Worm (Caenorhabditis elegans) whole organism, young adult: ENCODE measurements around the gene panl-3.

Experiments used
- B0019.2 ChIP-seq: fragments of 200-800 bp; sonication (Bioruptor generic); conservative IDR thresholded peaks from 2 replicates; pipeline ENCODE4 v1.3.6; 2022; ENCODE audit warnings: missing genetic modification reagents, missing genetic modification characterization, missing compliant biosample characterization
- C17E4.6 ChIP-seq: fragments of 200-800 bp; sonication (Bioruptor generic); IDR thresholded peaks from 2 replicates; pipeline ENCODE4 v1.3.6; 2022; ENCODE audit warnings: missing genetic modification reagents, missing genetic modification characterization, missing compliant biosample characterization
- D2030.7 ChIP-seq: fragments of 200-800 bp; sonication (Bioruptor generic); IDR thresholded peaks from 2 replicates; pipeline ENCODE4 v1.3.6; 2022; ENCODE audit warnings: missing genetic modification reagents, missing genetic modification characterization, missing compliant biosample characterization
- F10E7.11 ChIP-seq: sonication (generic microtip); optimal IDR thresholded peaks from 2 replicates; lab custom pipeline; 2017; ENCODE audit warnings: mild to moderate bottlenecking, missing genetic modification characterization, moderate library complexity, missing compliant biosample characterization
- F33H1.4 ChIP-seq: fragments of 200-800 bp; sonication (Bioruptor generic); IDR thresholded peaks from 2 replicates; pipeline ENCODE4 v1.3.6; 2022; ENCODE audit warnings: missing genetic modification reagents, missing genetic modification characterization, missing compliant biosample characterization
- F37B4.10 ChIP-seq: fragments of 200-800 bp; sonication (Bioruptor generic); IDR thresholded peaks from 2 replicates; pipeline ENCODE4 v1.3.6; 2022; ENCODE audit warnings: missing genetic modification characterization, missing compliant biosample characterization
- F55B11.4 ChIP-seq: sonication (generic microtip); optimal IDR thresholded peaks from 2 replicates; lab custom pipeline; 2016; ENCODE audit warnings: missing compliant biosample characterization, missing genetic modification characterization, borderline replicate concordance; ENCODE audit not compliant: insufficient read depth
- F57A8.1 ChIP-seq: fragments of 200-800 bp; sonication (Bioruptor generic); optimal IDR thresholded peaks from 2 replicates; lab custom pipeline; 2018; ENCODE audit warnings: mild to moderate bottlenecking, missing genetic modification characterization, moderate library complexity, missing compliant biosample characterization
- K12H6.12 ChIP-seq: fragments of 200-800 bp; sonication (Bioruptor generic); optimal IDR thresholded peaks from 2 replicates; lab custom pipeline; 2018; ENCODE audit warnings: mild to moderate bottlenecking, missing genetic modification characterization, missing compliant biosample characterization
- T26A5.8 ChIP-seq: sonication (generic microtip); optimal IDR thresholded peaks from 2 replicates; lab custom pipeline; 2016; ENCODE audit warnings: missing genetic modification characterization, missing compliant biosample characterization
- Y53G8AR.9 ChIP-seq: fragments of 200-800 bp; sonication (Bioruptor generic); conservative IDR thresholded peaks from 2 replicates; pipeline ENCODE4 v1.3.6; 2022; ENCODE audit warnings: missing genetic modification reagents, missing genetic modification characterization, missing compliant biosample characterization
- Y67H2A.10 ChIP-seq: fragments of 200-800 bp; sonication (Bioruptor generic); conservative IDR thresholded peaks from 2 replicates; pipeline ENCODE4 v1.3.6; 2022; ENCODE audit warnings: missing genetic modification reagents, missing genetic modification characterization, missing compliant biosample characterization
- aptf-3 ChIP-seq: fragments of 200-800 bp; sonication (Bioruptor generic); IDR thresholded peaks from 2 replicates; pipeline ENCODE4 v1.3.6; 2022; ENCODE audit warnings: missing genetic modification characterization, missing compliant biosample characterization
- attf-5 ChIP-seq: fragments of 200-800 bp; sonication (Bioruptor generic); optimal IDR thresholded peaks from 2 replicates; lab custom pipeline; 2018; ENCODE audit warnings: mild to moderate bottlenecking, missing genetic modification characterization, missing compliant biosample characterization
- ceh-27 ChIP-seq: fragments of 200-800 bp; sonication (Bioruptor generic); optimal IDR thresholded peaks from 2 replicates; lab custom pipeline; 2018; ENCODE audit warnings: mild to moderate bottlenecking, missing genetic modification characterization, moderate library complexity, missing compliant biosample characterization
- ceh-40 ChIP-seq: fragments of 200-800 bp; sonication (Bioruptor generic); IDR thresholded peaks from 2 replicates; pipeline ENCODE4 v1.3.6; 2022; ENCODE audit warnings: missing genetic modification characterization, missing compliant biosample characterization
- dpl-1 ChIP-seq: fragments of 150-350 bp; optimal IDR thresholded peaks from 2 replicates; lab custom pipeline; 2014; ENCODE audit warnings: missing biosample characterization, missing genetic modification reagents, missing genetic modification characterization
- egl-18 ChIP-seq: fragments of 200-800 bp; sonication (Bioruptor generic); IDR thresholded peaks from 2 replicates; pipeline ENCODE4 v1.3.6; 2022; ENCODE audit warnings: missing genetic modification reagents, missing genetic modification characterization, missing compliant biosample characterization
- ekl-4 ChIP-seq: fragments of 200-800 bp; sonication (Bioruptor generic); IDR thresholded peaks from 2 replicates; pipeline ENCODE4 v1.3.6; 2022; ENCODE audit warnings: missing genetic modification reagents, missing genetic modification characterization, missing compliant biosample characterization
- gei-17 ChIP-seq: fragments of 200-800 bp; sonication (Bioruptor generic); optimal IDR thresholded peaks from 2 replicates; lab custom pipeline; 2018; ENCODE audit warnings: mild to moderate bottlenecking, missing genetic modification characterization, missing compliant biosample characterization
- him-1 ChIP-seq: sonication (generic microtip); optimal IDR thresholded peaks from 2 replicates; lab custom pipeline; 2016; ENCODE audit warnings: missing genotype, missing genetic modification reagents, missing genetic modification characterization, missing compliant biosample characterization
- hmg-1.2 ChIP-seq: fragments of 200-800 bp; sonication (Bioruptor generic); IDR thresholded peaks from 2 replicates; pipeline ENCODE4 v1.3.6; 2022; ENCODE audit warnings: missing genetic modification reagents, missing genetic modification characterization, missing compliant biosample characterization
- hrde-1 ChIP-seq: sonication (generic microtip); optimal IDR thresholded peaks from 2 replicates; lab custom pipeline; 2016; ENCODE audit warnings: missing genetic modification characterization, mild to moderate bottlenecking, missing compliant biosample characterization, moderate library complexity, missing genotype, missing genetic modification reagents, borderline replicate concordance
- lsl-1 ChIP-seq: fragments of 200-800 bp; sonication (Bioruptor generic); optimal IDR thresholded peaks from 2 replicates; lab custom pipeline; 2018; ENCODE audit warnings: mild to moderate bottlenecking, missing genetic modification characterization, moderate library complexity, missing compliant biosample characterization
- madf-3 ChIP-seq: fragments of 200-800 bp; sonication (Bioruptor generic); IDR thresholded peaks from 2 replicates; pipeline ENCODE4 v1.3.6; 2022; ENCODE audit warnings: missing genetic modification reagents, missing genetic modification characterization, missing compliant biosample characterization
- madf-6 ChIP-seq: fragments of 200-800 bp; sonication (Bioruptor generic); IDR thresholded peaks from 2 replicates; pipeline ENCODE4 v1.3.6; 2022; ENCODE audit warnings: missing genetic modification reagents, missing genetic modification characterization, missing compliant biosample characterization
- madf-8 ChIP-seq: fragments of 200-800 bp; sonication (Bioruptor generic); conservative IDR thresholded peaks from 2 replicates; pipeline ENCODE4 v1.3.6; 2022; ENCODE audit warnings: missing genetic modification reagents, missing genetic modification characterization, missing compliant biosample characterization
- mes-4 ChIP-seq: sonication (generic microtip); optimal IDR thresholded peaks from 2 replicates; lab custom pipeline; 2016; ENCODE audit warnings: missing genotype, missing genetic modification characterization, missing compliant biosample characterization
- nfya-1 ChIP-seq: sonication (generic microtip); optimal IDR thresholded peaks from 2 replicates; lab custom pipeline; 2017; ENCODE audit warnings: antibody characterized with exemption, missing compliant biosample characterization, missing genetic modification characterization, borderline replicate concordance; ENCODE audit not compliant: insufficient read depth
- nfya-2 ChIP-seq: fragments of 200-800 bp; sonication (Bioruptor generic); IDR thresholded peaks from 2 replicates; pipeline ENCODE4 v1.3.6; 2022; ENCODE audit warnings: missing genetic modification reagents, missing genetic modification characterization, missing compliant biosample characterization
- nhr-120 ChIP-seq: fragments of 200-800 bp; sonication (Bioruptor generic); IDR thresholded peaks from 2 replicates; pipeline ENCODE4 v1.3.6; 2022; ENCODE audit warnings: missing genetic modification characterization, missing compliant biosample characterization
- repo-1 ChIP-seq: sonication (generic microtip); optimal IDR thresholded peaks from 2 replicates; lab custom pipeline; 2017; ENCODE audit warnings: mild to moderate bottlenecking, missing genetic modification characterization, missing compliant biosample characterization
- snpc-1.3 ChIP-seq: sonication (generic microtip); optimal IDR thresholded peaks from 2 replicates; lab custom pipeline; 2017; ENCODE audit warnings: missing genetic modification characterization, mild to moderate bottlenecking, missing compliant biosample characterization, antibody characterized with exemption, moderate library complexity, missing genotype, missing genetic modification reagents; ENCODE audit not compliant: insufficient read depth
- snpc-3.4 ChIP-seq: sonication (generic microtip); optimal IDR thresholded peaks from 2 replicates; lab custom pipeline; 2017; ENCODE audit warnings: missing genetic modification characterization, mild to moderate bottlenecking, missing compliant biosample characterization, antibody characterized with exemption, moderate library complexity, missing genotype, missing genetic modification reagents
- snpc-4 ChIP-seq, 5 experiments: fragments of 150-350 bp in 1 of 5; sonication (generic microtip) in 4 of 5; optimal IDR thresholded peaks; 2 replicates each; lab custom pipeline; 2014 to 2018; ENCODE audit warnings: missing genetic modification characterization in 5 of 5, missing biosample characterization in 3 of 5, antibody characterized with exemption in 2 of 5, mild to moderate bottlenecking in 2 of 5, missing compliant biosample characterization in 2 of 5, missing genotype in 2 of 5, moderate library complexity in 2 of 5, missing genetic modification reagents in 1 of 5
- somi-1 ChIP-seq: fragments of 200-800 bp; sonication (Bioruptor generic); optimal IDR thresholded peaks from 2 replicates; lab custom pipeline; 2018; ENCODE audit warnings: mild to moderate bottlenecking, missing genetic modification characterization, missing compliant biosample characterization
- tbp1 ChIP-seq: fragments of 200-800 bp; sonication (Bioruptor generic); optimal IDR thresholded peaks from 2 replicates; lab custom pipeline; 2018; ENCODE audit warnings: mild to moderate bottlenecking, missing genetic modification characterization, missing compliant biosample characterization
- tlf-1 ChIP-seq: fragments of 200-800 bp; sonication (Bioruptor generic); optimal IDR thresholded peaks from 2 replicates; lab custom pipeline; 2018; ENCODE audit warnings: mild to moderate bottlenecking, missing genetic modification characterization, missing compliant biosample characterization
- unc-130 ChIP-seq: sonication (generic microtip); optimal IDR thresholded peaks from 2 replicates; lab custom pipeline; 2016; ENCODE audit warnings: missing genetic modification reagents, missing genetic modification characterization, missing compliant biosample characterization
- xnd-1 ChIP-seq: sonication (generic microtip); optimal IDR thresholded peaks from 2 replicates; lab custom pipeline; 2016; ENCODE audit warnings: missing genotype, missing genetic modification reagents, missing genetic modification characterization, missing compliant biosample characterization
- zfh-2 ChIP-seq: fragments of 200-800 bp; sonication (Bioruptor generic); conservative IDR thresholded peaks from 2 replicates; pipeline ENCODE4 v1.3.6; 2022; ENCODE audit warnings: missing genetic modification reagents, missing genetic modification characterization, missing compliant biosample characterization
- ztf-22 ChIP-seq: fragments of 200-800 bp; sonication (Bioruptor generic); optimal IDR thresholded peaks from 2 replicates; lab custom pipeline; 2018; ENCODE audit warnings: mild to moderate bottlenecking, missing genetic modification characterization, moderate library complexity, missing compliant biosample characterization

Gene panl-3

DNA sequence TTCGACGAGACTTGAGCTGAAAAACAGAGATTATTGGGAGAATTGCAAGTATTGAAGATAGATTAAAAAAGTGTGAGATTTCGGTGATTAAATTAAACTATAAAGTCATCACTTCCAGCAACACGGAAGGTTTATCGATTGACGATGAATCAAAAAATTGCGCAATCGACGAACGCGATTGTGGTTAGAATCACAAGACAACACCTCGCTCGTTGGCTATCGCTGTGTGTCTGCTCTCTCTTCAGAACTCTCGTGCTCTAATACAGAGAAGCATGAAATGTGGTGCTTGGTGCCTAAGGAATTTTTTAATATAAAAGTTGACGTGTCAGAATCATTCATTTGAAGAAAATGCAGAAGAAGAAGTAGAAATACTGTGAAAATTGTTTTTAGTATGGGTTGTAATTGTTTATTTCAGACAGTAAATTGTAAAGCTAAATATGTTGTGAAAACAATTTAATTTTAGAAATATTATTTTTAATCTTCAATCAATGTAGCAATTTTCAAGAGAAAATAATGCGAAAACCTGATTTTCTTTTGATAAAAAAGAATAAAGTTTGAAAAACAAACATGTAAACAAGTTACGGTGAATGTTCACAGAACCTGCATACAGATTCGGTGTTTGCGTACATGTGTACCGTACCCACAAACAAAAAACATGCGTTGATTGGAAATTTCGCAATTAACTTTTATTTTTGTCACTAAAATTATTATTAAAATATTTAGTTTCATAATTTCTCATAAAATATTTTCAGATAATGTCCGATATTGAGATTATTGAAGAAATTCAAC, 8.5 kb downstream of the panl-3 start, which contains the start of the genes ZK632.10 and ZK632.11 (continued):
- TF ChIP-seq snpc-4 (GFP tag; optimal IDR thresholded peaks at IDR 0.05; lab: Kevin White, UChicago) (no peak), snpc-4 (tag; optimal IDR thresholded peaks at IDR 0.05; lab: Kevin White, UChicago) (peak in 2 of 4 experiments; percentile 16 to 42), madf-3 (GFP tag; lab: Robert Waterston, UW) (peak; percentile 37; the same call in 1 of the 2 replicates), zfh-2 (GFP tag; lab: Robert Waterston, UW) (no peak), Y53G8AR.9 (peak; percentile 39; the same call in 1 of the 2 replicates), D2030.7 (GFP tag; lab: Robert Waterston, UW) (peak; percentile 33; the same call in 1 of the 2 replicates), nfya-2 (GFP tag; lab: Robert Waterston, UW) (no peak), ceh-27 (GFP tag; lab: Kevin White, UChicago) (peak; percentile 20), attf-5 (GFP tag; lab: Kevin White, UChicago) (peak; percentile 17)

DNA sequence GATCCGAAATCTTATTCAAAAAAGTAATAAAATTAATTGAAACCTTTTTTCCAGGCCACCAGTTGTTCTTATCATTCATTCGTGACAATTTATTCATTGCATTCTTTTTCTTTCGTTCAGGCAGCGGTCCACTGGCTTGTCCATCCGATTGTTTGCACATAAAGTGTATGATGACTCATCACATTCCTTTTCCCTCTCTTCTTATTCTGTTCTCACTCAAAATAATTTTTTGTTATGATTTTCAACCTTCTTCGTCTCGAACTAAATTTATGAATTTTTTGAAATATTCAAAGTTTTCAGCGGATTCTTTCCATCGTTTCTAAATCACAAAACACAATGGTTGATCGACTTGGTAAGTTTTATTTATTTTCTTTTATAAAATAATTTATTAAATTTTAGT, 11.6 kb downstream of the panl-3 start, which contains the start of gene ZK632.12:
Gene ZK632.12 (plus strand): TSS at position 301 of the 400 bp plus-strand sequence.
- TF ChIP-seq repo-1 (tag; lab: Kevin White, UChicago) = no peak
- TF ChIP-seq C17E4.6 = no peak
- TF ChIP-seq mes-4 (tag; lab: Kevin White, UChicago) = no peak
- no peak for TF ChIP-seq aptf-3 (GFP tag; lab: Robert Waterston, UW)
- TF ChIP-seq F57A8.1 = no peak
- TF ChIP-seq T26A5.8 (tag; lab: Kevin White, UChicago) = no peak

DNA sequence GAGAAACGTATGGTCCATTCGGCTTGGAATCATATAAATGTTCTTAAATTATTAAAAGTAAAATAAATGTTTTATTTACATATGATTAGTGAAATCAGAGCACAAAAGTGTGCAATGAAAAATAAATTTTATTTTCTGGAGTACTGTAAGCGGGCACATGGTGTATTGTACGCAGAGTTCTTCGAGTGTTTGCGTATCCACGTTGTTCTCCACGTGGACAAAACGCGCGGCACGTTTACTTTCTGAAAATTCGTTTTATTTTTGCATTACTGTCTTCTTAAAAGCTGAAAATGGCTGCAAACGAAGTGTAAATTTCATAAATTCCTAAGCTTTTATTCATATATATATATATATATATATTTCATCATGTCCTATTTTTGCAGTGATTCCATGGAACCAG, 13.7 kb downstream of the panl-3 start:
- TF ChIP-seq egl-18 (GFP tag; lab: Robert Waterston, UW) (no peak), somi-1 (GFP tag; lab: Kevin White, UChicago) (no peak), ekl-4 (GFP tag; lab: Robert Waterston, UW) (no peak), gei-17 (GFP tag; lab: Kevin White, UChicago) (no peak), xnd-1 (tag; lab: Kevin White, UChicago) (no peak), ceh-40 (GFP tag; lab: Robert Waterston, UW) (no peak), nhr-120 (GFP tag; lab: Robert Waterston, UW) (no peak), F33H1.4 (GFP tag; lab: Robert Waterston, UW) (peak; percentile 52), madf-6 (GFP tag; lab: Robert Waterston, UW) (peak; percentile 59; the same call in 1 of the 2 replicates), F10E7.11 (tag; lab: Kevin White, UChicago) (no peak), F55B11.4 (tag; lab: Kevin White, UChicago) (no peak), tlf-1 (GFP tag; lab: Kevin White, UChicago) (no peak), ztf-22 (GFP tag; lab: Kevin White, UChicago) (no peak), F37B4.10 (GFP tag; lab: Robert Waterston, UW) (no peak), snpc-3.4 (tag; lab: Kevin White, UChicago) (no peak), zfh-2 (GFP tag; lab: Robert Waterston, UW) (no peak), unc-130 (GFP tag; lab: Kevin White, UChicago) (peak; percentile 43), hmg-1.2 (no peak), snpc-1.3 (tag; lab: Kevin White, UChicago) (no peak), dpl-1 (GFP tag; lab: Kevin White, UChicago) (no peak), madf-8 (GFP tag; lab: Robert Waterston, UW) (peak; percentile 52), hrde-1 (tag; lab: Kevin White, UChicago) (no peak), tbp1 (GFP tag; lab: Kevin White, UChicago) (no peak), nfya-1 (tag; lab: Kevin White, UChicago) (no peak), him-1 (tag; lab: Kevin White, UChicago) (no peak), Y67H2A.10 (no peak), lsl-1 (GFP tag; lab: Kevin White, UChicago) (peak; percentile 83), repo-1 (tag; lab: Kevin White, UChicago) (no peak), K12H6.12 (tag; lab: Kevin White, UChicago) (no peak), D2030.7 (GFP tag; lab: Robert Waterston, UW) (peak; percentile 20; the same call in 1 of the 2 replicates), B0019.2 (GFP tag; lab: Robert Waterston, UW) (no peak)
